Worm (Caenorhabditis elegans): Measurements from ENCODE around the gene rbc-2.

DNA sequence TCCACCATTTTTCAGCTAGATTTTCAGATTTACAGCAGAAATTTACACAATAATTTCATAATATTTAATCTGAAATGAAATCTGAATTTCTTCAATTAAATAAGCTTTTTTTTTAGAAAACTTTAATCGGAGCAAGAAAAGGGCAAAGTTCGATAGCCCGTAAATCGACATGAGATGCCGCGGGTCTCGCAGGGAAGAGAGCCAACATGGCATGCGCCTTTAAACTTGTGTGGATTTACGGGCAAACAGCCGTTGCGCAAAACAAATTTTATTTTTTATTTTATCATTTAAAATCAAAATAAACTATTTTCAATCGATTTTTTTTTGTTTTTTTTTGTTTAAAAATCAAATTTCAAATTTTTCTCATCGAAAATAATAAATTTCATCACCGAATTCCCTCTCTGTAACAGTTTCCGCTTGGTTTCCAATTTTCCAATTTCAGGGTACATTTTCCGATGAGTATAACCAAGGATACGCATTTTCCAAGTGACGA, at the start of gene rbc-2, which contains the start of the genes Y54F10AM.15 and ndua-8:
- peak; percentile 62 for TF ChIP-seq dpl-1 (GFP tag; optimal IDR thresholded peaks at IDR 0.05)
- no peak for TF ChIP-seq atf-7 (tag; optimal IDR thresholded peaks at IDR 0.05)
- peak; percentile 7 for TF ChIP-seq unc-62 (GFP tag; optimal IDR thresholded peaks at IDR 0.05)
- TF ChIP-seq lsy-27 (tag; optimal IDR thresholded peaks at IDR 0.05; ENCODE audit: borderline replicate concordance, insufficient read depth) = no peak
- TF ChIP-seq tlf-1 (GFP tag; optimal IDR thresholded peaks at IDR 0.05) = peak; percentile 71
